Fruit fly (Drosophila melanogaster): Measurements from ENCODE around the gene CG42809.
A peak's percentile ranks its signal among the peaks of the same experiment; 100 is the strongest.

Gene CG42809

dm6 chr2L:13460911-13461866, 3.9 kb downstream of the CG42809 start, which contains the start of gene CG46308 (continued):
- peak; percentile 17 for TF ChIP-seq CG16779 (tag; optimal IDR thresholded peaks at IDR 0.05)
- no peak for TF ChIP-seq Hr38 (GFP tag; optimal IDR thresholded peaks at IDR 0.05)
- TF ChIP-seq CG8119 (GFP tag; IDR thresholded peaks at IDR 0.05), result 0 out of 3 replicates have a peak, but pooled peaks have one; percentile 37
- TF ChIP-seq CG3032 (tag; optimal IDR thresholded peaks at IDR 0.05), result peak; percentile 55
- TF ChIP-seq net (GFP tag; optimal IDR thresholded peaks at IDR 0.05), result peak; percentile 40
- peak; percentile 47 for TF ChIP-seq spab (GFP tag; optimal IDR thresholded peaks at IDR 0.05)
- no peak for TF ChIP-seq svp (GFP tag)
- TF ChIP-seq Gug (GFP tag; IDR thresholded peaks at IDR 0.05), result no peak
- TF ChIP-seq CG9139 (GFP tag; optimal IDR thresholded peaks at IDR 0.05), result no peak
- TF ChIP-seq Blimp-1 (GFP tag; optimal IDR thresholded peaks at IDR 0.05), result no peak
- no peak for TF ChIP-seq CG11294 (GFP tag; IDR thresholded peaks at IDR 0.05)
- TF ChIP-seq CG11762 (GFP tag; optimal IDR thresholded peaks at IDR 0.05; ENCODE audit: insufficient read depth), result no peak
- TF ChIP-seq achi (GFP tag; optimal IDR thresholded peaks at IDR 0.05), result peak; percentile 48
- no peak for TF ChIP-seq salr (GFP tag; optimal IDR thresholded peaks at IDR 0.05)
- peak; percentile 43 for TF ChIP-seq pdm3 (GFP tag; optimal IDR thresholded peaks at IDR 0.05)
- peak; percentile 41 for TF ChIP-seq Sox102F (GFP tag; optimal IDR thresholded peaks at IDR 0.05)

- TF ChIP-seq Smox (GFP tag; optimal IDR thresholded peaks at IDR 0.05), result no peak
- TF ChIP-seq Sox14 (GFP tag; optimal IDR thresholded peaks at IDR 0.05), result no peak
- no peak for TF ChIP-seq Ets21C (GFP tag; optimal IDR thresholded peaks at IDR 0.05)
- TF ChIP-seq Sox102F (GFP tag; optimal IDR thresholded peaks at IDR 0.05), result no peak
- no peak for TF ChIP-seq CG6808 (GFP tag; optimal IDR thresholded peaks at IDR 0.05)
- TF ChIP-seq fkh (GFP tag; optimal IDR thresholded peaks at IDR 0.05), result no peak
- TF ChIP-seq CG32006 (GFP tag; optimal IDR thresholded peaks at IDR 0.05), result no peak
- TF ChIP-seq CG8119 (GFP tag; IDR thresholded peaks at IDR 0.05), result no peak
- TF ChIP-seq CG11294 (GFP tag; IDR thresholded peaks at IDR 0.05), result no peak
- no peak for TF ChIP-seq Met (GFP tag; optimal IDR thresholded peaks at IDR 0.05)
- TF ChIP-seq Lpt (GFP tag; optimal IDR thresholded peaks at IDR 0.05), result no peak
- TF ChIP-seq CG6854 (GFP tag; optimal IDR thresholded peaks at IDR 0.05), result no peak
- TF ChIP-seq CG3919 (GFP tag; optimal IDR thresholded peaks at IDR 0.05), result no peak
- no peak for TF ChIP-seq Sox15 (GFP tag; optimal IDR thresholded peaks at IDR 0.05)
These were observed 18.0 kb downstream of the CG42809 start for dm6 chr2L:13475254-13475653.

dm6 chr2L:13482258-13482657, 25.0 kb downstream of the CG42809 start:
- no peak for TF ChIP-seq CG11902 (GFP tag; optimal IDR thresholded peaks at IDR 0.05)
- no peak for TF ChIP-seq CG8319 (GFP tag; optimal IDR thresholded peaks at IDR 0.05)
- TF ChIP-seq Gug (GFP tag; IDR thresholded peaks at IDR 0.05), result no peak
- peak; percentile 53 for TF ChIP-seq lz (GFP tag; optimal IDR thresholded peaks at IDR 0.05)
- peak; percentile 50 for TF ChIP-seq pdm3 (GFP tag; optimal IDR thresholded peaks at IDR 0.05)
- TF ChIP-seq Eip75B (GFP tag; optimal IDR thresholded peaks at IDR 0.05), result peak; percentile 52
- peak in 1 of 2 experiments; percentile 28 for TF ChIP-seq salr (GFP tag; optimal IDR thresholded peaks at IDR 0.05)
- peak; percentile 54 for TF ChIP-seq CG31627 (GFP tag; optimal IDR thresholded peaks at IDR 0.05)
- TF ChIP-seq CG6276 (GFP tag; optimal IDR thresholded peaks at IDR 0.05), result no peak
- peak; percentile 16 for TF ChIP-seq fd59A (GFP tag; optimal IDR thresholded peaks at IDR 0.05)
- no peak for TF ChIP-seq fkh (GFP tag; optimal IDR thresholded peaks at IDR 0.05)
- TF ChIP-seq OdsH (GFP tag; optimal IDR thresholded peaks at IDR 0.05), result peak; percentile 69
- no peak for TF ChIP-seq CG9139 (GFP tag; optimal IDR thresholded peaks at IDR 0.05)
- TF ChIP-seq dac (GFP tag; optimal IDR thresholded peaks at IDR 0.05), result no peak
- peak; percentile 27 for TF ChIP-seq CG10669 (GFP tag; optimal IDR thresholded peaks at IDR 0.05)
- TF ChIP-seq CG8119 (GFP tag; IDR thresholded peaks at IDR 0.05), result peak; percentile 59; the same call in 2 of the 3 replicates
- peak; percentile 43 for TF ChIP-seq svp (GFP tag)
- no peak for TF ChIP-seq cyc (GFP tag; optimal IDR thresholded peaks at IDR 0.05)
- TF ChIP-seq Hr38 (GFP tag; optimal IDR thresholded peaks at IDR 0.05), result no peak
- peak; percentile 57 for TF ChIP-seq Sox102F (GFP tag; optimal IDR thresholded peaks at IDR 0.05)
- TF ChIP-seq Eip78C (GFP tag), result no peak
- no peak for TF ChIP-seq CG1621 (tag; optimal IDR thresholded peaks at IDR 0.05)
- no peak for TF ChIP-seq ss (GFP tag; optimal IDR thresholded peaks at IDR 0.05)
- no peak for TF ChIP-seq CG3032 (tag; optimal IDR thresholded peaks at IDR 0.05)
- no peak for TF ChIP-seq eg (GFP tag; IDR thresholded peaks at IDR 0.05)
- peak; percentile 49 for TF ChIP-seq CG32006 (GFP tag; optimal IDR thresholded peaks at IDR 0.05)
- no peak for TF ChIP-seq CG6808 (GFP tag; optimal IDR thresholded peaks at IDR 0.05)
- peak; percentile 45 for TF ChIP-seq Hr39 (GFP tag; optimal IDR thresholded peaks at IDR 0.05)
- TF ChIP-seq Ets96B (tag; optimal IDR thresholded peaks at IDR 0.05), result no peak
- peak; percentile 38 for TF ChIP-seq CG6792 (GFP tag; optimal IDR thresholded peaks at IDR 0.05)
